Worm (Caenorhabditis elegans): ENCODE measurements around the gene aaim-1.

- TF ChIP-seq Y75B8A.6 (GFP tag; IDR thresholded peaks at IDR 0.05) (no peak), aly-2 (tag; optimal IDR thresholded peaks at IDR 0.05) (no peak), ceh-20 (GFP tag; IDR thresholded peaks at IDR 0.05) (no peak), ceh-82 (tag; optimal IDR thresholded peaks at IDR 0.05) (no peak), F44E2.7 (GFP tag; IDR thresholded peaks at IDR 0.05) (no peak), fos-1 (tag; optimal IDR thresholded peaks at IDR 0.05) (no peak), lin-39 (tag; optimal IDR thresholded peaks at IDR 0.05) (no peak), jun-1 (tag; optimal IDR thresholded peaks at IDR 0.05) (no peak), nhr-28 (tag; optimal IDR thresholded peaks at IDR 0.05) (no peak), R02D3.7 (tag; optimal IDR thresholded peaks at IDR 0.05) (no peak)
Observed at ce11 chrX:6533038-6533437, 29.2 kb downstream of the aaim-1 start.

Measured in whole organism, L4 larva.